Fruit fly (Drosophila melanogaster): ENCODE measurements around the gene Atg17.

- TF ChIP-seq CG3032 (tag; optimal IDR thresholded peaks at IDR 0.05) (no peak), CG16779 (tag; optimal IDR thresholded peaks at IDR 0.05) (no peak), fd85E (GFP tag; optimal IDR thresholded peaks at IDR 0.05) (no peak), CG32006 (GFP tag; optimal IDR thresholded peaks at IDR 0.05) (no peak), dsx (GFP tag; optimal IDR thresholded peaks at IDR 0.05; ENCODE audit: poor library complexity, severe bottlenecking) (no peak), Lpt (GFP tag; optimal IDR thresholded peaks at IDR 0.05) (no peak), CG6808 (GFP tag; optimal IDR thresholded peaks at IDR 0.05) (no peak), CG4318 (GFP tag; optimal IDR thresholded peaks at IDR 0.05) (no peak), Gug (GFP tag; IDR thresholded peaks at IDR 0.05) (no peak), CG10669 (GFP tag; optimal IDR thresholded peaks at IDR 0.05) (no peak), Eip93F (GFP tag; optimal IDR thresholded peaks at IDR 0.05) (no peak), CG11762 (GFP tag; optimal IDR thresholded peaks at IDR 0.05; ENCODE audit: insufficient read depth) (no peak), Hr4 (GFP tag; optimal IDR thresholded peaks at IDR 0.05) (no peak), Hr39 (GFP tag; optimal IDR thresholded peaks at IDR 0.05) (no peak)
Observed at dm6 chr3R:5622406-5622752, 47.1 kb upstream of the Atg17 start.
